Fruit fly (Drosophila melanogaster) whole organism, embryonic: ENCODE data around the gene CG7519.
A peak's percentile ranks its signal among the peaks of the same experiment; 100 is the strongest.

ENCODE experiments used
- ATbp ChIP-seq: fragments of 200-800 bp; sonication (Bioruptor generic); optimal IDR thresholded peaks from 2 replicates; lab custom pipeline; 2017; ENCODE audit warnings: missing biosample characterization, mild to moderate bottlenecking, missing genetic modification characterization, missing genetic modification reagents
- Bgb ChIP-seq: fragments of 200-800 bp; sonication (Bioruptor generic); IDR thresholded peaks from 2 replicates; pipeline ENCODE4 v1.3.6; 2022; ENCODE audit warnings: missing biosample characterization, missing genetic modification characterization; ENCODE audit not compliant: partially characterized antibody
- C15 ChIP-seq: fragments of 200-800 bp; sonication (Bioruptor generic); IDR thresholded peaks from 3 replicates; pipeline ENCODE4 v1.3.6; 2022; ENCODE audit warnings: missing biosample characterization, missing genetic modification characterization
- CG10267 ChIP-seq: fragments of 200-800 bp; sonication (Bioruptor generic); optimal IDR thresholded peaks from 2 replicates; lab custom pipeline; 2018; ENCODE audit warnings: missing biosample characterization, mild to moderate bottlenecking, missing genetic modification characterization, moderate library complexity
- CG10431 ChIP-seq: fragments of 200-800 bp; sonication (Bioruptor generic); optimal IDR thresholded peaks from 3 replicates; lab custom pipeline; 2018; ENCODE audit warnings: missing biosample characterization, mild to moderate bottlenecking, missing genetic modification characterization
- CG10543 ChIP-seq: fragments of 200-800 bp; sonication (Bioruptor generic); optimal IDR thresholded peaks from 3 replicates; lab custom pipeline; 2017; ENCODE audit warnings: missing biosample characterization, mild to moderate bottlenecking, missing genetic modification characterization, moderate library complexity
- CG11560 ChIP-seq: fragments of 200-800 bp; sonication (Bioruptor generic); IDR thresholded peaks from 3 replicates; pipeline ENCODE4 v1.3.6; 2022; ENCODE audit warnings: missing biosample characterization, missing genetic modification characterization
- CG12299 ChIP-seq: fragments of 200-800 bp; sonication (Bioruptor generic); optimal IDR thresholded peaks from 2 replicates; lab custom pipeline; 2018; ENCODE audit warnings: missing biosample characterization, mild to moderate bottlenecking, missing genetic modification characterization
- CG12769 ChIP-seq: fragments of 200-800 bp; sonication (Bioruptor generic); optimal IDR thresholded peaks from 2 replicates; lab custom pipeline; 2019; ENCODE audit warnings: missing biosample characterization, mild to moderate bottlenecking, missing genetic modification characterization, moderate library complexity
- CG13287 ChIP-seq: fragments of 200-800 bp; sonication (Bioruptor generic); IDR thresholded peaks from 2 replicates; pipeline ENCODE4 v1.3.6; 2022; ENCODE audit warnings: missing biosample characterization, missing genetic modification characterization; ENCODE audit not compliant: partially characterized antibody
- CG15269 ChIP-seq: fragments of 200-800 bp; sonication (Bioruptor generic); optimal IDR thresholded peaks from 2 replicates; lab custom pipeline; 2018; ENCODE audit warnings: missing biosample characterization, mild to moderate bottlenecking, missing genetic modification characterization, moderate library complexity
- CG15479 ChIP-seq: fragments of 200-800 bp; sonication (Bioruptor generic); optimal IDR thresholded peaks from 3 replicates; lab custom pipeline; 2019; ENCODE audit warnings: missing biosample characterization, mild to moderate bottlenecking, missing genetic modification characterization, moderate library complexity
- CG15601 ChIP-seq: fragments of 200-800 bp; sonication (Bioruptor generic); optimal IDR thresholded peaks from 3 replicates; lab custom pipeline; 2019; ENCODE audit warnings: missing biosample characterization, mild to moderate bottlenecking, missing genetic modification characterization, moderate library complexity
- CG15696 ChIP-seq: fragments of 200-800 bp; sonication (Bioruptor generic); optimal IDR thresholded peaks from 2 replicates; lab custom pipeline; 2019; ENCODE audit warnings: missing biosample characterization, mild to moderate bottlenecking, missing genetic modification characterization, moderate library complexity
- CG1603 ChIP-seq: fragments of 200-800 bp; sonication (Bioruptor generic); optimal IDR thresholded peaks from 2 replicates; lab custom pipeline; 2019; ENCODE audit warnings: missing biosample characterization, mild to moderate bottlenecking, missing genetic modification characterization, moderate library complexity
- CG17612 ChIP-seq: fragments of 200-800 bp; sonication (Bioruptor generic); IDR thresholded peaks from 2 replicates; pipeline ENCODE4 v1.3.6; 2022; ENCODE audit warnings: missing biosample characterization, missing genetic modification characterization
- CG17829 ChIP-seq: fragments of 200-800 bp; optimal IDR thresholded peaks from 2 replicates; lab custom pipeline; 2019; ENCODE audit warnings: missing biosample characterization, mild to moderate bottlenecking, missing genetic modification characterization, moderate library complexity
- CG18619 ChIP-seq: fragments of 200-800 bp; sonication (Bioruptor generic); optimal IDR thresholded peaks from 3 replicates; lab custom pipeline; 2017; ENCODE audit warnings: missing biosample characterization, mild to moderate bottlenecking, missing genetic modification characterization
- CG2875 ChIP-seq: fragments of 200-800 bp; sonication (Bioruptor generic); optimal IDR thresholded peaks from 2 replicates; lab custom pipeline; 2017; ENCODE audit warnings: missing biosample characterization, mild to moderate bottlenecking, missing genetic modification characterization, missing genetic modification reagents
- CG31224 ChIP-seq: fragments of 200-800 bp; sonication (Bioruptor generic); IDR thresholded peaks from 2 replicates; pipeline ENCODE4 v1.3.6; 2022; ENCODE audit warnings: missing biosample characterization, missing genetic modification characterization
- CG32532 ChIP-seq: fragments of 200-800 bp; sonication (Bioruptor generic); IDR thresholded peaks from 2 replicates; pipeline ENCODE4 v1.3.6; 2022; ENCODE audit warnings: missing biosample characterization, missing genetic modification characterization
- CG42726 ChIP-seq: fragments of 200-800 bp; sonication (Bioruptor generic); IDR thresholded peaks from 2 replicates; pipeline ENCODE4 v1.3.6; 2022; ENCODE audit warnings: missing biosample characterization, missing genetic modification characterization; ENCODE audit not compliant: partially characterized antibody
- CG9215 ChIP-seq: fragments of 200-800 bp; sonication (Bioruptor generic); IDR thresholded peaks from 2 replicates; pipeline ENCODE4 v1.3.6; 2022; ENCODE audit warnings: missing biosample characterization, missing genetic modification characterization
- CHES-1-like ChIP-seq: fragments of 200-800 bp; sonication (Bioruptor generic); optimal IDR thresholded peaks from 2 replicates; lab custom pipeline; 2016; ENCODE audit warnings: missing biosample characterization, missing genetic modification characterization
- D ChIP-seq, 2 experiments: fragments of 200-800 bp in 1 of 2; fragments of >200 bp in 1 of 2; sonication (Bioruptor generic) in 1 of 2; optimal IDR thresholded peaks; 2 replicates in 1 of 2; 3 replicates in 1 of 2; lab custom pipeline; 2017; ENCODE audit warnings: mild to moderate bottlenecking in 1 of 2, missing biosample characterization in 1 of 2, missing genetic modification characterization in 1 of 2, missing genetic modification reagents in 1 of 2
- HLH3B ChIP-seq: fragments of 200-800 bp; sonication (Bioruptor generic); IDR thresholded peaks from 2 replicates; pipeline ENCODE4 v1.3.6; 2022; ENCODE audit warnings: missing biosample characterization, missing genetic modification characterization
- Hey ChIP-seq: fragments of 200-800 bp; sonication (Bioruptor generic); optimal IDR thresholded peaks from 3 replicates; lab custom pipeline; 2018; ENCODE audit warnings: missing biosample characterization, mild to moderate bottlenecking, missing genetic modification characterization
- Hr78 ChIP-seq, 2 experiments: fragments of 200-800 bp in 1 of 2; fragments of >200 bp in 1 of 2; sonication (Bioruptor generic) in 1 of 2; optimal IDR thresholded peaks; 2 replicates each; lab custom pipeline; 2017 to 2019; ENCODE audit warnings: missing biosample characterization in 2 of 2, missing genetic modification characterization in 2 of 2, mild to moderate bottlenecking in 1 of 2, moderate library complexity in 1 of 2
- Meics ChIP-seq: fragments of 200-800 bp; sonication (Bioruptor generic); optimal IDR thresholded peaks from 2 replicates; lab custom pipeline; 2017; ENCODE audit warnings: missing biosample characterization, mild to moderate bottlenecking, missing genetic modification characterization
- Sox100B ChIP-seq: fragments of 200-800 bp; sonication (Bioruptor generic); optimal IDR thresholded peaks from 3 replicates; lab custom pipeline; 2018; ENCODE audit warnings: missing biosample characterization, mild to moderate bottlenecking, missing genetic modification characterization
- cg ChIP-seq: fragments of 200-800 bp; sonication (Bioruptor generic); optimal IDR thresholded peaks from 3 replicates; lab custom pipeline; 2019; ENCODE audit warnings: missing biosample characterization, mild to moderate bottlenecking, missing genetic modification characterization, moderate library complexity
- crol ChIP-seq: fragments of 200-800 bp; sonication (Bioruptor generic); IDR thresholded peaks from 2 replicates; pipeline ENCODE4 v1.3.6; 2022; ENCODE audit warnings: missing biosample characterization, missing genetic modification characterization
- fru ChIP-seq: fragments of >200 bp; optimal IDR thresholded peaks from 2 replicates; lab custom pipeline; 2017
- gsb-n ChIP-seq: fragments of 200-800 bp; sonication (Bioruptor generic); optimal IDR thresholded peaks from 3 replicates; lab custom pipeline; 2018; ENCODE audit warnings: missing biosample characterization, mild to moderate bottlenecking, missing genetic modification characterization
- ind ChIP-seq: fragments of 200-800 bp; sonication (Bioruptor generic); optimal IDR thresholded peaks from 3 replicates; lab custom pipeline; 2016; ENCODE audit warnings: missing biosample characterization, missing genetic modification characterization
- klu ChIP-seq: fragments of 200-800 bp; sonication (Bioruptor generic); IDR thresholded peaks from 2 replicates; pipeline ENCODE4 v1.3.6; 2022; ENCODE audit warnings: missing biosample characterization, missing genetic modification characterization
- lab ChIP-seq: fragments of 200-800 bp; sonication (Bioruptor generic); optimal IDR thresholded peaks from 3 replicates; lab custom pipeline; 2017; ENCODE audit warnings: missing biosample characterization, missing genetic modification characterization, mild to moderate bottlenecking, moderate library complexity, missing genetic modification reagents
- lbe ChIP-seq: fragments of 200-800 bp; sonication (Bioruptor generic); optimal IDR thresholded peaks from 2 replicates; lab custom pipeline; 2016; ENCODE audit warnings: missing biosample characterization, mild to moderate bottlenecking, missing genetic modification characterization
- nau ChIP-seq: fragments of 200-800 bp; sonication (Bioruptor generic); optimal IDR thresholded peaks from 3 replicates; lab custom pipeline; 2017; ENCODE audit warnings: missing biosample characterization, mild to moderate bottlenecking, missing genetic modification characterization, missing genetic modification reagents
- nom ChIP-seq: fragments of 200-800 bp; sonication (Bioruptor generic); optimal IDR thresholded peaks from 2 replicates; lab custom pipeline; 2017; ENCODE audit warnings: missing biosample characterization, missing genetic modification characterization, mild to moderate bottlenecking, moderate library complexity, missing genetic modification reagents
- sc ChIP-seq, 3 experiments: fragments of >200 bp in 2 of 3; fragments of 200-800 bp in 1 of 3; sonication (Bioruptor generic) in 1 of 3; optimal IDR thresholded peaks; 2 replicates in 2 of 3; 3 replicates in 1 of 3; lab custom pipeline; 2017; ENCODE audit warnings: mild to moderate bottlenecking in 1 of 3, missing biosample characterization in 1 of 3, missing genetic modification characterization in 1 of 3, missing genetic modification reagents in 1 of 3
- sna ChIP-seq: fragments of 200-800 bp; sonication (Bioruptor generic); IDR thresholded peaks from 2 replicates; pipeline ENCODE4 v1.3.6; 2022; ENCODE audit warnings: missing biosample characterization, missing genetic modification characterization; ENCODE audit not compliant: partially characterized antibody
- tio ChIP-seq: fragments of 200-800 bp; sonication (Bioruptor generic); optimal IDR thresholded peaks from 2 replicates; lab custom pipeline; 2017; ENCODE audit warnings: missing biosample characterization, missing genetic modification characterization, inconsistent platforms
- tll ChIP-seq, 2 experiments: fragments of 200-800 bp in 1 of 2; fragments of >200 bp in 1 of 2; sonication (Bioruptor generic) in 1 of 2; optimal IDR thresholded peaks; 2 replicates each; lab custom pipeline; 2017 to 2019; ENCODE audit warnings: missing biosample characterization in 2 of 2, missing genetic modification characterization in 2 of 2, mild to moderate bottlenecking in 1 of 2, moderate library complexity in 1 of 2
- toy ChIP-seq: fragments of 200-800 bp; sonication (Bioruptor generic); IDR thresholded peaks from 2 replicates; pipeline ENCODE4 v1.3.6; 2022; ENCODE audit warnings: missing biosample characterization, missing genetic modification characterization
- vfl ChIP-seq: fragments of 200-800 bp; sonication (Bioruptor generic); optimal IDR thresholded peaks from 2 replicates; lab custom pipeline; 2016; ENCODE audit warnings: missing biosample characterization, missing genetic modification characterization
- z ChIP-seq: fragments of 200-800 bp; sonication (Bioruptor generic); IDR thresholded peaks from 3 replicates; pipeline ENCODE4 v1.3.6; 2022; ENCODE audit warnings: missing biosample characterization, missing genetic modification characterization

CG7519 gene

dm6 chr3L:21523059-21523836 lies 30.4 kb downstream of the CG7519 start, which contains the start of gene CG7611 (continued):
- TF ChIP-seq Bgb (GFP tag; lab: Robert Waterston, UW) (0 out of 2 replicates have a peak, but pooled peaks have one; percentile 27), CHES-1-like (no peak), CG9215 (GFP tag; lab: Robert Waterston, UW) (no peak), CG13287 (GFP tag; lab: Robert Waterston, UW) (peak; percentile 27; the same call in 1 of the 2 replicates), nom (peak; percentile 12), C15 (GFP tag; lab: Robert Waterston, UW) (no peak), lab (GFP tag; lab: Kevin White, UChicago) (no peak), CG12299 (tag; lab: Kevin White, UChicago) (no peak), CG42726 (GFP tag; lab: Robert Waterston, UW) (no peak), Hr78 (GFP tag; optimal IDR thresholded peaks at IDR 0.05; lab: Kevin White, UChicago) (peak in 1 of 2 experiments; percentile 20), CG15479 (GFP tag; lab: Kevin White, UChicago) (no peak), CG32532 (GFP tag; lab: Robert Waterston, UW) (no peak), CG11560 (tag; lab: Robert Waterston, UW) (no peak), cg (GFP tag; lab: Kevin White, UChicago) (peak; percentile 66), sc (optimal IDR thresholded peaks at IDR 0.05; lab: Kevin White, UChicago) (no peak), sc (GFP tag; optimal IDR thresholded peaks at IDR 0.05; lab: Kevin White, UChicago) (no peak), CG17829 (tag; lab: Kevin White, UChicago) (peak; percentile 31), CG17612 (GFP tag; lab: Robert Waterston, UW) (no peak), CG31224 (GFP tag; lab: Robert Waterston, UW) (no peak), CG2875 (no peak), CG18619 (GFP tag; lab: Kevin White, UChicago) (no peak), CG15696 (no peak), Sox100B (GFP tag; lab: Kevin White, UChicago) (no peak), ind (GFP tag; lab: Kevin White, UChicago) (no peak), D (optimal IDR thresholded peaks at IDR 0.05; lab: Kevin White, UChicago) (peak; percentile 68), D (GFP tag; optimal IDR thresholded peaks at IDR 0.05; lab: Kevin White, UChicago) (peak; percentile 8), tll (GFP tag; optimal IDR thresholded peaks at IDR 0.05; lab: Kevin White, UChicago) (no peak), nau (GFP tag; lab: Kevin White, UChicago) (no peak), klu (GFP tag; lab: Robert Waterston, UW) (no peak), vfl (GFP tag; lab: Kevin White, UChicago) (no peak), z (no peak), Hey (tag; lab: Kevin White, UChicago) (no peak), CG10431 (GFP tag; lab: Kevin White, UChicago) (peak; percentile 79), toy (GFP tag; lab: Robert Waterston, UW) (no peak), CG1603 (tag; lab: Kevin White, UChicago) (peak; percentile 29), HLH3B (GFP tag; lab: Robert Waterston, UW) (no peak), CG15601 (peak; percentile 1), Meics (GFP tag; lab: Kevin White, UChicago) (no peak), lbe (GFP tag; lab: Kevin White, UChicago) (peak; percentile 11), CG15269 (tag; lab: Kevin White, UChicago) (no peak), CG10543 (GFP tag; lab: Kevin White, UChicago) (no peak), CG12769 (tag; lab: Kevin White, UChicago) (no peak), crol (no peak), sna (GFP tag; lab: Robert Waterston, UW) (peak; percentile 50), ATbp (GFP tag; lab: Kevin White, UChicago) (no peak), gsb-n (tag; lab: Kevin White, UChicago) (no peak), tio (no peak), fru (lab: Kevin White, UChicago) (no peak), CG10267 (tag; lab: Kevin White, UChicago) (peak; percentile 48)
